Fruit fly (Drosophila melanogaster) whole organism, embryonic: ENCODE measurements around the gene CG3104.

ENCODE experiments used
- Antp ChIP-seq: fragments of 200-800 bp; sonication (Bioruptor generic); optimal IDR thresholded peaks from 3 replicates; lab custom pipeline; 2016; ENCODE audit warnings: missing biosample characterization, missing genetic modification characterization
- CG10321 ChIP-seq: fragments of 200-800 bp; sonication (Bioruptor generic); IDR thresholded peaks from 2 replicates; pipeline ENCODE4 v1.3.6; 2022; ENCODE audit warnings: missing biosample characterization, missing genetic modification characterization
- CG11695 ChIP-seq: fragments of 200-800 bp; sonication (Bioruptor generic); IDR thresholded peaks from 3 replicates; pipeline ENCODE4 v1.3.6; 2022; ENCODE audit warnings: missing biosample characterization, missing genetic modification characterization
- CG12769 ChIP-seq: fragments of 200-800 bp; sonication (Bioruptor generic); optimal IDR thresholded peaks from 2 replicates; lab custom pipeline; 2019; ENCODE audit warnings: missing biosample characterization, mild to moderate bottlenecking, missing genetic modification characterization, moderate library complexity
- CG13775 ChIP-seq: fragments of 200-800 bp; sonication (Bioruptor generic); optimal IDR thresholded peaks from 3 replicates; lab custom pipeline; 2017; ENCODE audit warnings: missing biosample characterization, mild to moderate bottlenecking, missing genetic modification characterization
- CG14710 ChIP-seq: fragments of 200-800 bp; sonication (Bioruptor generic); optimal IDR thresholded peaks from 3 replicates; lab custom pipeline; 2019; ENCODE audit warnings: missing biosample characterization, mild to moderate bottlenecking, missing genetic modification characterization, moderate library complexity
- CG17186 ChIP-seq: fragments of 200-800 bp; sonication (Bioruptor generic); optimal IDR thresholded peaks from 3 replicates; lab custom pipeline; 2017; ENCODE audit warnings: missing biosample characterization, missing genetic modification reagents, missing genetic modification characterization
- CG33213 ChIP-seq: fragments of 200-800 bp; sonication (Bioruptor generic); optimal IDR thresholded peaks from 3 replicates; lab custom pipeline; 2016; ENCODE audit warnings: missing biosample characterization, missing genetic modification characterization
- CG34376 ChIP-seq: fragments of 200-800 bp; sonication (Bioruptor generic); optimal IDR thresholded peaks from 2 replicates; lab custom pipeline; 2018; ENCODE audit warnings: missing biosample characterization, mild to moderate bottlenecking, missing genetic modification characterization
- CG4360 ChIP-seq: fragments of 200-800 bp; sonication (Bioruptor generic); IDR thresholded peaks from 2 replicates; pipeline ENCODE4 v1.3.6; 2022; ENCODE audit warnings: missing biosample characterization, missing genetic modification characterization
- CG6654 ChIP-seq: fragments of 200-800 bp; sonication (Bioruptor generic); optimal IDR thresholded peaks from 2 replicates; lab custom pipeline; 2017; ENCODE audit warnings: missing biosample characterization, mild to moderate bottlenecking, missing genetic modification characterization
- CG6683 ChIP-seq: fragments of 200-800 bp; sonication (Bioruptor generic); optimal IDR thresholded peaks from 2 replicates; lab custom pipeline; 2017; ENCODE audit warnings: missing biosample characterization, mild to moderate bottlenecking, missing genetic modification characterization, missing genetic modification reagents
- CG9817 ChIP-seq: fragments of 200-800 bp; sonication (Bioruptor generic); optimal IDR thresholded peaks from 2 replicates; lab custom pipeline; 2018; ENCODE audit warnings: missing biosample characterization, mild to moderate bottlenecking, missing genetic modification characterization, moderate library complexity
- Camta ChIP-seq: fragments of 200-800 bp; sonication (Bioruptor generic); optimal IDR thresholded peaks from 2 replicates; lab custom pipeline; 2016; ENCODE audit warnings: missing biosample characterization, missing genetic modification characterization
- CoRest ChIP-seq: fragments of 200-800 bp; sonication (Bioruptor generic); optimal IDR thresholded peaks from 3 replicates; lab custom pipeline; 2018; ENCODE audit warnings: missing biosample characterization, mild to moderate bottlenecking, missing genetic modification characterization, moderate library complexity
- D ChIP-seq, 2 experiments: fragments of 200-800 bp in 1 of 2; fragments of >200 bp in 1 of 2; sonication (Bioruptor generic) in 1 of 2; optimal IDR thresholded peaks; 2 replicates in 1 of 2; 3 replicates in 1 of 2; lab custom pipeline; 2017; ENCODE audit warnings: mild to moderate bottlenecking in 1 of 2, missing biosample characterization in 1 of 2, missing genetic modification characterization in 1 of 2, missing genetic modification reagents in 1 of 2
- Deaf1 ChIP-seq: fragments of 200-800 bp; optimal IDR thresholded peaks from 3 replicates; lab custom pipeline; 2019; ENCODE audit warnings: missing biosample characterization, mild to moderate bottlenecking, missing genetic modification characterization, moderate library complexity
- Dfd ChIP-seq, 2 experiments: fragments of >200 bp; optimal IDR thresholded peaks; 2 replicates each; lab custom pipeline; 2017; ENCODE audit warnings: missing biosample characterization in 2 of 2, missing genetic modification characterization in 2 of 2
- Dref ChIP-seq: fragments of 200-800 bp; sonication (Bioruptor generic); IDR thresholded peaks from 2 replicates; pipeline ENCODE4 v1.3.6; 2022; ENCODE audit warnings: missing biosample characterization, missing genetic modification characterization
- Ets97D ChIP-seq: fragments of 200-800 bp; sonication (Bioruptor generic); optimal IDR thresholded peaks from 3 replicates; lab custom pipeline; 2016; ENCODE audit warnings: missing biosample characterization, missing genetic modification characterization
- HLH54F ChIP-seq: fragments of 200-800 bp; sonication (Bioruptor generic); optimal IDR thresholded peaks from 3 replicates; lab custom pipeline; 2016; ENCODE audit warnings: missing biosample characterization, missing genetic modification characterization
- HLHmδ ChIP-seq: fragments of 200-800 bp; sonication (Bioruptor generic); optimal IDR thresholded peaks from 2 replicates; lab custom pipeline; 2018; ENCODE audit warnings: missing biosample characterization, mild to moderate bottlenecking, missing genetic modification characterization, moderate library complexity
- Hr78 ChIP-seq, 2 experiments: fragments of 200-800 bp in 1 of 2; fragments of >200 bp in 1 of 2; sonication (Bioruptor generic) in 1 of 2; optimal IDR thresholded peaks; 2 replicates each; lab custom pipeline; 2017 to 2019; ENCODE audit warnings: missing biosample characterization in 2 of 2, missing genetic modification characterization in 2 of 2, mild to moderate bottlenecking in 1 of 2, moderate library complexity in 1 of 2
- Lim3 ChIP-seq: fragments of 200-800 bp; sonication (Bioruptor generic); IDR thresholded peaks from 2 replicates; pipeline ENCODE4 v1.3.6; 2022; ENCODE audit warnings: missing biosample characterization, missing genetic modification characterization
- Lpt ChIP-seq: fragments of >200 bp; optimal IDR thresholded peaks from 2 replicates; lab custom pipeline; 2018; ENCODE audit warnings: missing biosample characterization, missing genetic modification characterization
- NC2β ChIP-seq: fragments of 200-800 bp; sonication (Bioruptor generic); optimal IDR thresholded peaks from 2 replicates; lab custom pipeline; 2016; ENCODE audit warnings: missing biosample characterization, missing genetic modification characterization
- Rx ChIP-seq: fragments of 200-800 bp; sonication (Bioruptor generic); IDR thresholded peaks from 2 replicates; pipeline ENCODE4 v1.3.6; 2022; ENCODE audit warnings: missing biosample characterization, missing genetic modification characterization
- Sry-β ChIP-seq: fragments of 200-800 bp; sonication (Bioruptor generic); optimal IDR thresholded peaks from 2 replicates; lab custom pipeline; 2018; ENCODE audit warnings: missing biosample characterization, mild to moderate bottlenecking, missing genetic modification characterization, moderate library complexity
- Sry-δ ChIP-seq: fragments of 200-800 bp; sonication (Bioruptor generic); optimal IDR thresholded peaks from 2 replicates; lab custom pipeline; 2016; ENCODE audit warnings: missing biosample characterization, missing genetic modification characterization
- bcd ChIP-seq: fragments of 200-800 bp; sonication (Bioruptor generic); optimal IDR thresholded peaks from 2 replicates; lab custom pipeline; 2017; ENCODE audit warnings: missing biosample characterization, mild to moderate bottlenecking, missing genetic modification characterization
- ci ChIP-seq: fragments of 200-800 bp; sonication (Bioruptor generic); IDR thresholded peaks from 3 replicates; pipeline ENCODE4 v1.3.6; 2022; ENCODE audit warnings: missing biosample characterization, missing genetic modification characterization
- emc ChIP-seq: fragments of 200-800 bp; sonication (Bioruptor generic); optimal IDR thresholded peaks from 2 replicates; lab custom pipeline; 2016; ENCODE audit warnings: missing biosample characterization, missing genetic modification characterization
- grau ChIP-seq: fragments of 200-800 bp; optimal IDR thresholded peaks from 3 replicates; lab custom pipeline; 2019; ENCODE audit warnings: missing biosample characterization, mild to moderate bottlenecking, missing genetic modification characterization, moderate library complexity
- lmd ChIP-seq: fragments of 200-800 bp; sonication (Bioruptor generic); IDR thresholded peaks from 2 replicates; pipeline ENCODE4 v1.3.6; 2022; ENCODE audit warnings: missing biosample characterization, missing genetic modification characterization
- org-1 ChIP-seq: fragments of 200-800 bp; sonication (Bioruptor generic); optimal IDR thresholded peaks from 2 replicates; lab custom pipeline; 2017; ENCODE audit warnings: missing biosample characterization, missing genetic modification characterization
- otp ChIP-seq: fragments of 200-800 bp; sonication (Bioruptor generic); IDR thresholded peaks from 3 replicates; pipeline ENCODE4, ENCODE4 v1.3.6; 2022; ENCODE audit warnings: missing biosample characterization, missing genetic modification characterization
- phol ChIP-seq: fragments of 200-800 bp; sonication (Bioruptor generic); optimal IDR thresholded peaks from 3 replicates; lab custom pipeline; 2018; ENCODE audit warnings: missing biosample characterization, mild to moderate bottlenecking, missing genetic modification characterization, moderate library complexity
- pnt ChIP-seq: fragments of 200-800 bp; sonication (Bioruptor generic); optimal IDR thresholded peaks from 3 replicates; lab custom pipeline; 2016; ENCODE audit warnings: missing biosample characterization, missing genetic modification characterization
- prd ChIP-seq, 3 experiments: fragments of >200 bp in 2 of 3; fragments of 200-800 bp in 1 of 3; sonication (Bioruptor generic) in 1 of 3; optimal IDR thresholded peaks in 2 of 3; IDR thresholded peaks in 1 of 3; 2 replicates in 2 of 3; 3 replicates in 1 of 3; pipeline versions ENCODE4 v1.3.6 to Lab custom; 2017 to 2022; ENCODE audit warnings: missing biosample characterization in 1 of 3, missing genetic modification characterization in 1 of 3
- pzg ChIP-seq: fragments of 200-800 bp; sonication (Bioruptor generic); optimal IDR thresholded peaks from 3 replicates; lab custom pipeline; 2018; ENCODE audit warnings: missing biosample characterization, mild to moderate bottlenecking, missing genetic modification characterization, moderate library complexity
- sd ChIP-seq: fragments of 200-800 bp; sonication (Bioruptor generic); optimal IDR thresholded peaks from 3 replicates; lab custom pipeline; 2018; ENCODE audit warnings: missing biosample characterization, mild to moderate bottlenecking, missing genetic modification characterization, moderate library complexity
- shn ChIP-seq: fragments of 200-800 bp; sonication (Bioruptor generic); optimal IDR thresholded peaks from 3 replicates; lab custom pipeline; 2016; ENCODE audit warnings: missing biosample characterization, missing genetic modification characterization
- sima ChIP-seq: fragments of 200-800 bp; sonication (Bioruptor generic); optimal IDR thresholded peaks from 2 replicates; lab custom pipeline; 2016; ENCODE audit warnings: missing biosample characterization, missing genetic modification characterization
- sna ChIP-seq: fragments of 200-800 bp; sonication (Bioruptor generic); IDR thresholded peaks from 2 replicates; pipeline ENCODE4 v1.3.6; 2022; ENCODE audit warnings: missing biosample characterization, missing genetic modification characterization; ENCODE audit not compliant: partially characterized antibody
- so ChIP-seq: fragments of 200-800 bp; sonication (Bioruptor generic); IDR thresholded peaks from 3 replicates; pipeline ENCODE4 v1.3.6; 2022; ENCODE audit warnings: missing biosample characterization, missing genetic modification characterization
- stwl ChIP-seq: fragments of 200-800 bp; sonication (Bioruptor generic); optimal IDR thresholded peaks from 3 replicates; lab custom pipeline; 2018; ENCODE audit warnings: missing biosample characterization, mild to moderate bottlenecking, missing genetic modification characterization, moderate library complexity
- tx ChIP-seq: fragments of 200-800 bp; sonication (Bioruptor generic); optimal IDR thresholded peaks from 2 replicates; lab custom pipeline; 2016; ENCODE audit warnings: missing biosample characterization, missing genetic modification characterization
- unc-4 ChIP-seq: fragments of 200-800 bp; sonication (Bioruptor generic); IDR thresholded peaks from 2 replicates; pipeline ENCODE4 v1.3.6; 2022; ENCODE audit warnings: missing biosample characterization, missing genetic modification characterization; ENCODE audit not compliant: partially characterized antibody
- zfh1 ChIP-seq: fragments of 200-800 bp; sonication (Bioruptor generic); IDR thresholded peaks from 3 replicates; pipeline ENCODE4 v1.3.6; 2022; ENCODE audit warnings: missing biosample characterization, missing genetic modification characterization

The CG3104 gene

dm6 chr2L:2878859-2879258 lies 23.3 kb upstream of the CG3104 start, which contains the start of gene RabGGTb (continued):
- TF ChIP-seq grau (tag; lab: Kevin White, UChicago) = peak; percentile 55
- peak; percentile 25 for TF ChIP-seq CG14710 (tag; lab: Kevin White, UChicago)
- peak; percentile 29 for TF ChIP-seq CG13775 (GFP tag; lab: Kevin White, UChicago)
- no peak for TF ChIP-seq HLHmδ (GFP tag; lab: Kevin White, UChicago)
- no peak for TF ChIP-seq Lim3 (GFP tag; lab: Robert Waterston, UW)
- TF ChIP-seq Antp (GFP tag; lab: Kevin White, UChicago) = peak; percentile 64
- peak; percentile 24 for TF ChIP-seq phol (tag; lab: Kevin White, UChicago)
- TF ChIP-seq CG12769 (tag; lab: Kevin White, UChicago) = peak; percentile 73
- TF ChIP-seq CG6654 (GFP tag; lab: Kevin White, UChicago) = no peak
- TF ChIP-seq CG17186 (GFP tag; lab: Kevin White, UChicago) = peak; percentile 39
- TF ChIP-seq CG4360 (GFP tag; lab: Robert Waterston, UW) = peak; percentile 15; the same call in 1 of the 2 replicates
- peak; percentile 30; the same call in 1 of the 2 replicates for TF ChIP-seq sna (GFP tag; lab: Robert Waterston, UW)
- peak; percentile 19 for TF ChIP-seq sd
- TF ChIP-seq Camta = peak; percentile 33
- peak; percentile 11 for TF ChIP-seq Ets97D (GFP tag; lab: Kevin White, UChicago)
- TF ChIP-seq CG9817 (tag; lab: Kevin White, UChicago) = peak; percentile 27
- no peak for TF ChIP-seq stwl (tag; lab: Kevin White, UChicago)
- TF ChIP-seq D (optimal IDR thresholded peaks at IDR 0.05; lab: Kevin White, UChicago) = no peak
- TF ChIP-seq D (GFP tag; optimal IDR thresholded peaks at IDR 0.05; lab: Kevin White, UChicago) = no peak
- TF ChIP-seq Sry-δ = peak; percentile 4
- TF ChIP-seq pzg (GFP tag; lab: Kevin White, UChicago) = peak; percentile 63
- peak; percentile 48 for TF ChIP-seq unc-4 (GFP tag; lab: Robert Waterston, UW)
- peak; percentile 46 for TF ChIP-seq CG34376
- TF ChIP-seq CG10321 = peak; percentile 23; the same call in 1 of the 2 replicates
- no peak for TF ChIP-seq Sry-β
- TF ChIP-seq ci (GFP tag; lab: Robert Waterston, UW) = peak; percentile 89
- TF ChIP-seq emc = no peak
- TF ChIP-seq HLH54F (GFP tag; lab: Kevin White, UChicago) = peak; percentile 67
- no peak for TF ChIP-seq Hr78 (GFP tag; optimal IDR thresholded peaks at IDR 0.05; lab: Kevin White, UChicago)
- TF ChIP-seq NC2β (GFP tag; lab: Kevin White, UChicago) = no peak
- TF ChIP-seq tx (GFP tag; lab: Kevin White, UChicago) = peak; percentile 36
- TF ChIP-seq prd (optimal IDR thresholded peaks at IDR 0.05; lab: Kevin White, UChicago) = no peak
- TF ChIP-seq prd (GFP tag; IDR thresholded peaks at IDR 0.05; lab: Robert Waterston, UW) = peak; percentile 79
- TF ChIP-seq Deaf1 (tag; lab: Kevin White, UChicago) = peak; percentile 9
- peak; percentile 48 for TF ChIP-seq CoRest (tag; lab: Kevin White, UChicago)
- peak; percentile 26 for TF ChIP-seq CG33213 (GFP tag; lab: Kevin White, UChicago)
- TF ChIP-seq org-1 (GFP tag; lab: Kevin White, UChicago) = peak; percentile 26
- TF ChIP-seq Rx (GFP tag; lab: Robert Waterston, UW) = peak; percentile 69
- peak; percentile 17 for TF ChIP-seq pnt (GFP tag; lab: Kevin White, UChicago)
- no peak for TF ChIP-seq CG6683 (GFP tag; lab: Kevin White, UChicago)
- TF ChIP-seq otp (GFP tag; lab: Robert Waterston, UW) = peak; percentile 73; the same call in 2 of the 3 replicates
- TF ChIP-seq so (GFP tag; lab: Robert Waterston, UW) = peak; percentile 77; the same call in 2 of the 3 replicates
- peak; percentile 64; the same call in 2 of the 3 replicates for TF ChIP-seq CG11695 (GFP tag; lab: Robert Waterston, UW)
- TF ChIP-seq Dref (GFP tag; lab: Robert Waterston, UW) = peak; percentile 41
- TF ChIP-seq sima (GFP tag; lab: Kevin White, UChicago) = no peak
- no peak for TF ChIP-seq Lpt (GFP tag; lab: Kevin White, UChicago)
- TF ChIP-seq zfh1 (GFP tag; lab: Robert Waterston, UW) = peak; percentile 82; the same call in 2 of the 3 replicates
- peak; percentile 71 for TF ChIP-seq lmd (GFP tag; lab: Robert Waterston, UW)
- TF ChIP-seq bcd (GFP tag; lab: Kevin White, UChicago) = peak; percentile 61
- peak; percentile 59 for TF ChIP-seq shn (GFP tag; lab: Kevin White, UChicago)
- TF ChIP-seq Dfd (GFP tag; optimal IDR thresholded peaks at IDR 0.05; lab: Kevin White, UChicago) = no peak
